Worm (Caenorhabditis elegans) whole organism, L4 larva: ENCODE data around the gene F46H5.11.

Experiments
- lsy-2 ChIP-seq, 2 experiments: fragments of 150-350 bp in 1 of 2; sonication (generic microtip) in 1 of 2; optimal IDR thresholded peaks; 2 replicates each; lab custom pipeline; 2014 to 2017; ENCODE audit warnings: missing biosample characterization in 2 of 2, missing genetic modification characterization in 2 of 2
- unc-39 ChIP-seq: sonication (generic microtip); optimal IDR thresholded peaks from 2 replicates; lab custom pipeline; 2017; ENCODE audit warnings: missing biosample characterization, missing genetic modification characterization

DNA sequence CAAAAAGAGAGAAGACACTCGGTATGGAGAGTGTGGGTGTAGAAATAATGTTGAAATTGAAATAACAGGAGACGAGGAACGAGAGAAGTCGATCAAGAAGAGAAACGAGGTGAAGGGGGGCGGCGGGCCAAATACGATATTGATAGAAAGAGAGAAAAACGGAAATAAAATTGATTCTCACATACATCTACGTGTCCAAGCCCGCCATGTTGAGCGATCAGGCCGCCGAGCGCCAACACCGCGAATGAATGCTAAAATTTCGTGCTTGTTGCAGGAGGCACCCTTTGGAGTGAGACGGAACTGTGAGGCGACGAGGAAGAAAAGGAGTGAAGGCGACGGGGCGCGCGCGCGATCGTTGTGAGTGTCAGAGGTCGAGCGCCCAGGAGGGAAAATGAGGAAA is 29.0 kb downstream of the F46H5.11 start, which contains the start of gene F46H5.7:
- TF ChIP-seq lsy-2 (tag; optimal IDR thresholded peaks at IDR 0.05; lab: Kevin White, UChicago): no peak
- no peak for TF ChIP-seq unc-39 (tag; lab: Kevin White, UChicago)
